Fruit fly (Drosophila melanogaster) whole organism, embryonic: ENCODE results near the gene CG7550.

Source experiments
- Antp ChIP-seq: fragments of 200-800 bp; sonication (Bioruptor generic); optimal IDR thresholded peaks from 3 replicates; lab custom pipeline; 2016; ENCODE audit warnings: missing biosample characterization, missing genetic modification characterization
- BtbVII ChIP-seq: fragments of 200-800 bp; sonication (Bioruptor generic); optimal IDR thresholded peaks from 3 replicates; lab custom pipeline; 2017; ENCODE audit warnings: missing biosample characterization, mild to moderate bottlenecking, missing genetic modification characterization
- CG10654 ChIP-seq: fragments of 200-800 bp; sonication (Bioruptor generic); optimal IDR thresholded peaks from 2 replicates; lab custom pipeline; 2016; ENCODE audit warnings: missing biosample characterization, missing genetic modification characterization
- CG13775 ChIP-seq: fragments of 200-800 bp; sonication (Bioruptor generic); optimal IDR thresholded peaks from 3 replicates; lab custom pipeline; 2017; ENCODE audit warnings: missing biosample characterization, mild to moderate bottlenecking, missing genetic modification characterization
- CG18619 ChIP-seq: fragments of 200-800 bp; sonication (Bioruptor generic); optimal IDR thresholded peaks from 3 replicates; lab custom pipeline; 2017; ENCODE audit warnings: missing biosample characterization, mild to moderate bottlenecking, missing genetic modification characterization
- CG2116 ChIP-seq: fragments of 200-800 bp; sonication (Bioruptor generic); optimal IDR thresholded peaks from 3 replicates; lab custom pipeline; 2018; ENCODE audit warnings: missing biosample characterization, mild to moderate bottlenecking, missing genetic modification characterization
- CG4360 ChIP-seq: fragments of 200-800 bp; sonication (Bioruptor generic); IDR thresholded peaks from 2 replicates; pipeline ENCODE4 v1.3.6; 2022; ENCODE audit warnings: missing biosample characterization, missing genetic modification characterization
- CG43689 ChIP-seq: fragments of 200-800 bp; sonication (Bioruptor generic); IDR thresholded peaks from 2 replicates; pipeline ENCODE4 v1.3.6; 2022; ENCODE audit warnings: missing biosample characterization, missing genetic modification characterization
- CG6175 ChIP-seq: fragments of 200-800 bp; sonication (Bioruptor generic); IDR thresholded peaks from 3 replicates; pipeline ENCODE4 v1.3.6; 2022; ENCODE audit warnings: missing biosample characterization, missing genetic modification characterization
- CG7372 ChIP-seq: fragments of 200-800 bp; sonication (Bioruptor generic); IDR thresholded peaks from 2 replicates; pipeline ENCODE4 v1.3.6; 2022; ENCODE audit warnings: missing biosample characterization, missing genetic modification characterization
- CG7786 ChIP-seq: fragments of 200-800 bp; sonication (Bioruptor generic); optimal IDR thresholded peaks from 2 replicates; lab custom pipeline; 2016; ENCODE audit warnings: missing biosample characterization, missing genetic modification characterization
- CG7839 ChIP-seq: fragments of 200-800 bp; sonication (Bioruptor generic); optimal IDR thresholded peaks from 3 replicates; lab custom pipeline; 2018; ENCODE audit warnings: missing biosample characterization, mild to moderate bottlenecking, missing genetic modification characterization, moderate library complexity
- CG8089 ChIP-seq: fragments of 200-800 bp; sonication (Bioruptor generic); optimal IDR thresholded peaks from 3 replicates; lab custom pipeline; 2016; ENCODE audit warnings: missing biosample characterization, missing genetic modification characterization
- CG9215 ChIP-seq: fragments of 200-800 bp; sonication (Bioruptor generic); IDR thresholded peaks from 2 replicates; pipeline ENCODE4 v1.3.6; 2022; ENCODE audit warnings: missing biosample characterization, missing genetic modification characterization
- CG9609 ChIP-seq: fragments of 200-800 bp; sonication (Bioruptor generic); optimal IDR thresholded peaks from 3 replicates; lab custom pipeline; 2016; ENCODE audit warnings: missing biosample characterization, missing genetic modification characterization
- CG9876 ChIP-seq: fragments of 200-800 bp; sonication (Bioruptor generic); optimal IDR thresholded peaks from 2 replicates; lab custom pipeline; 2016; ENCODE audit warnings: missing biosample characterization, missing genetic modification characterization
- Chrac-16 ChIP-seq: fragments of 200-800 bp; sonication (Bioruptor generic); optimal IDR thresholded peaks from 3 replicates; lab custom pipeline; 2016; ENCODE audit warnings: missing biosample characterization, missing genetic modification characterization
- Dek ChIP-seq: fragments of 200-800 bp; sonication (Bioruptor generic); optimal IDR thresholded peaks from 3 replicates; lab custom pipeline; 2019; ENCODE audit warnings: missing biosample characterization, mild to moderate bottlenecking, missing genetic modification characterization, moderate library complexity
- Dfd ChIP-seq, 2 experiments: fragments of >200 bp; optimal IDR thresholded peaks; 2 replicates each; lab custom pipeline; 2017; ENCODE audit warnings: missing biosample characterization in 2 of 2, missing genetic modification characterization in 2 of 2
- Dll ChIP-seq: fragments of 200-800 bp; sonication (Bioruptor generic); IDR thresholded peaks from 4 replicates; pipeline ENCODE4 v1.3.6; 2022; ENCODE audit warnings: missing biosample characterization, missing genetic modification characterization; ENCODE audit not compliant: partially characterized antibody
- Eip74EF ChIP-seq, 2 experiments: fragments of 200-800 bp in 1 of 2; fragments of >200 bp in 1 of 2; sonication (Bioruptor generic) in 1 of 2; optimal IDR thresholded peaks; 2 replicates each; lab custom pipeline; 2017 to 2019; ENCODE audit warnings: missing biosample characterization in 2 of 2, missing genetic modification characterization in 2 of 2, mild to moderate bottlenecking in 1 of 2, moderate library complexity in 1 of 2
- Elba2 ChIP-seq: fragments of 200-800 bp; sonication (Bioruptor generic); optimal IDR thresholded peaks from 3 replicates; lab custom pipeline; 2016; ENCODE audit warnings: missing biosample characterization, missing genetic modification characterization
- HHEX ChIP-seq: fragments of 200-800 bp; sonication (Bioruptor generic); optimal IDR thresholded peaks from 3 replicates; lab custom pipeline; 2017; ENCODE audit warnings: missing biosample characterization, mild to moderate bottlenecking, missing genetic modification characterization, missing genetic modification reagents
- HmgD ChIP-seq: fragments of 200-800 bp; sonication (Bioruptor generic); optimal IDR thresholded peaks from 3 replicates; lab custom pipeline; 2016; ENCODE audit warnings: missing biosample characterization, missing genetic modification characterization
- MESR4 ChIP-seq: fragments of 200-800 bp; sonication (Bioruptor generic); optimal IDR thresholded peaks from 2 replicates; lab custom pipeline; 2018; ENCODE audit warnings: missing biosample characterization, mild to moderate bottlenecking, missing genetic modification characterization, moderate library complexity
- Mad ChIP-seq: fragments of 200-800 bp; sonication (Bioruptor generic); optimal IDR thresholded peaks from 2 replicates; lab custom pipeline; 2016; ENCODE audit warnings: missing biosample characterization, missing genetic modification characterization
- Poxn ChIP-seq: fragments of 200-800 bp; sonication (Bioruptor generic); IDR thresholded peaks from 2 replicates; pipeline ENCODE4 v1.3.6; 2022; ENCODE audit warnings: missing biosample characterization, missing genetic modification characterization
- Rx ChIP-seq: fragments of 200-800 bp; sonication (Bioruptor generic); IDR thresholded peaks from 2 replicates; pipeline ENCODE4 v1.3.6; 2022; ENCODE audit warnings: missing biosample characterization, missing genetic modification characterization
- Sin3A ChIP-seq: fragments of >200 bp; optimal IDR thresholded peaks from 2 replicates; lab custom pipeline; 2018
- Stat92E ChIP-seq, 3 experiments: fragments of >200 bp in 2 of 3; fragments of 200-800 bp in 1 of 3; sonication (Bioruptor generic) in 1 of 3; optimal IDR thresholded peaks; 2 replicates each; lab custom pipeline; 2017 to 2019; ENCODE audit warnings: missing biosample characterization in 3 of 3, missing genetic modification characterization in 3 of 3, mild to moderate bottlenecking in 1 of 3, moderate library complexity in 1 of 3
- Xbp1 ChIP-seq: fragments of 200-800 bp; sonication (Bioruptor generic); optimal IDR thresholded peaks from 3 replicates; lab custom pipeline; 2016; ENCODE audit warnings: missing biosample characterization, mild to moderate bottlenecking, missing genetic modification characterization
- ara ChIP-seq: fragments of 200-800 bp; sonication (Bioruptor generic); IDR thresholded peaks from 2 replicates; pipeline ENCODE4 v1.3.6; 2022; ENCODE audit warnings: missing biosample characterization, missing genetic modification characterization
- cas ChIP-seq: fragments of 200-800 bp; sonication (Bioruptor generic); IDR thresholded peaks from 2 replicates; pipeline ENCODE4 v1.3.6; 2022; ENCODE audit warnings: missing biosample characterization, missing genetic modification characterization
- chm ChIP-seq: fragments of 200-800 bp; sonication (Bioruptor generic); IDR thresholded peaks from 2 replicates; pipeline ENCODE4 v1.3.6; 2022; ENCODE audit warnings: missing biosample characterization, missing genetic modification characterization
- corto ChIP-seq: fragments of 200-800 bp; sonication (Bioruptor generic); optimal IDR thresholded peaks from 2 replicates; lab custom pipeline; 2016; ENCODE audit warnings: missing biosample characterization, mild to moderate bottlenecking, missing genetic modification characterization, moderate library complexity
- crc ChIP-seq: fragments of 200-800 bp; sonication (Bioruptor generic); optimal IDR thresholded peaks from 2 replicates; lab custom pipeline; 2016; ENCODE audit warnings: missing biosample characterization, missing genetic modification characterization
- crol ChIP-seq: fragments of 200-800 bp; sonication (Bioruptor generic); IDR thresholded peaks from 2 replicates; pipeline ENCODE4 v1.3.6; 2022; ENCODE audit warnings: missing biosample characterization, missing genetic modification characterization
- danr ChIP-seq: fragments of 200-800 bp; sonication (Bioruptor generic); IDR thresholded peaks from 2 replicates; pipeline ENCODE4 v1.3.6; 2022; ENCODE audit warnings: missing biosample characterization, missing genetic modification characterization
- dati ChIP-seq: fragments of 200-800 bp; sonication (Bioruptor generic); IDR thresholded peaks from 2 replicates; pipeline ENCODE4 v1.3.6; 2022; ENCODE audit warnings: missing biosample characterization, missing genetic modification characterization
- dpn ChIP-seq, 2 experiments: fragments of 200-800 bp; sonication (Bioruptor generic); optimal IDR thresholded peaks; 3 replicates each; lab custom pipeline; 2016; ENCODE audit warnings: missing biosample characterization in 2 of 2, missing genetic modification characterization in 2 of 2
- en ChIP-seq: fragments of 200-800 bp; sonication (Bioruptor generic); optimal IDR thresholded peaks from 2 replicates; lab custom pipeline; 2016; ENCODE audit warnings: missing biosample characterization, missing genetic modification characterization
- gsb-n ChIP-seq: fragments of 200-800 bp; sonication (Bioruptor generic); optimal IDR thresholded peaks from 3 replicates; lab custom pipeline; 2018; ENCODE audit warnings: missing biosample characterization, mild to moderate bottlenecking, missing genetic modification characterization
- gt ChIP-seq: fragments of 200-800 bp; sonication (Bioruptor generic); IDR thresholded peaks from 2 replicates; pipeline ENCODE4 v1.3.6; 2022; ENCODE audit warnings: missing biosample characterization, missing genetic modification characterization
- hkb ChIP-seq, 2 experiments: fragments of 200-800 bp in 1 of 2; fragments of >200 bp in 1 of 2; sonication (Bioruptor generic) in 1 of 2; IDR thresholded peaks in 1 of 2; optimal IDR thresholded peaks in 1 of 2; 2 replicates each; pipeline versions ENCODE4 v1.3.6 to Lab custom; 2017 to 2022; ENCODE audit warnings: missing biosample characterization in 1 of 2, missing genetic modification characterization in 1 of 2
- lab ChIP-seq: fragments of 200-800 bp; sonication (Bioruptor generic); optimal IDR thresholded peaks from 3 replicates; lab custom pipeline; 2017; ENCODE audit warnings: missing biosample characterization, missing genetic modification characterization, mild to moderate bottlenecking, moderate library complexity, missing genetic modification reagents
- otp ChIP-seq: fragments of 200-800 bp; sonication (Bioruptor generic); IDR thresholded peaks from 3 replicates; pipeline ENCODE4, ENCODE4 v1.3.6; 2022; ENCODE audit warnings: missing biosample characterization, missing genetic modification characterization
- repo ChIP-seq: fragments of 200-800 bp; sonication (Bioruptor generic); optimal IDR thresholded peaks from 2 replicates; lab custom pipeline; 2016; ENCODE audit warnings: missing biosample characterization, missing genetic modification characterization
- shn ChIP-seq: fragments of 200-800 bp; sonication (Bioruptor generic); optimal IDR thresholded peaks from 3 replicates; lab custom pipeline; 2016; ENCODE audit warnings: missing biosample characterization, missing genetic modification characterization
- tna ChIP-seq: fragments of 200-800 bp; sonication (Bioruptor generic); IDR thresholded peaks from 2 replicates; pipeline ENCODE4 v1.3.6; 2022; ENCODE audit warnings: missing biosample characterization, missing genetic modification characterization; ENCODE audit not compliant: partially characterized antibody
- trem ChIP-seq: fragments of 200-800 bp; optimal IDR thresholded peaks from 3 replicates; lab custom pipeline; 2019; ENCODE audit warnings: missing biosample characterization, mild to moderate bottlenecking, missing genetic modification characterization, moderate library complexity
- unpg ChIP-seq: fragments of 200-800 bp; sonication (Bioruptor generic); optimal IDR thresholded peaks from 3 replicates; lab custom pipeline; 2018; ENCODE audit warnings: missing biosample characterization, mild to moderate bottlenecking, missing genetic modification characterization, moderate library complexity

Gene CG7550

DNA sequence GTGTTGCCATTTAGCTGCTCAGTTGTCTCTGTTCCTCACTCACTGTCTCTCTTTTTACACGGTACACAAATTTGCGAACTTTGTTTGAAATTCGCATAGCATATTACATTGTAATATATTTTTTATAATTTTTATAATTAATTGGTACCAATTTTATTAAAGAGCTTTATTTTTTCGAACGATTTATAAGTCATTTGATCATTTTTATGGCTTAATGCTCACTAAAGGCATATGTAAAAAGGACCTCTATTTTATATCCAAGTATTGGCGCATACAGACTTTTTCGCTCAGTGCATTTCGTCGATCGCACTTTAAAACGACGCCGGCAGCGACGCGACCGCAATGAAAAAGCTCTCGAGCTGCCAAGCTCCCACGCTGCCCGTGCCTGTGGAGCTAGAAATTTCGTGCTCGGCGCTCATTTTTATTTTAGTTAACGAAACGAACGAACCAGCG lies 28.2 kb downstream of the CG7550 start (continued):
- peak; percentile 90 for TF ChIP-seq cas (GFP tag; lab: Robert Waterston, UW)
- TF ChIP-seq CG9876 (GFP tag; lab: Kevin White, UChicago): peak; percentile 82
- TF ChIP-seq chm (GFP tag; lab: Robert Waterston, UW): peak; percentile 78; the same call in 1 of the 2 replicates
- peak; percentile 94 for TF ChIP-seq unpg (GFP tag; lab: Kevin White, UChicago)
- TF ChIP-seq CG9609 (GFP tag; lab: Kevin White, UChicago): peak; percentile 74
- TF ChIP-seq CG7786: peak; percentile 81
- peak in 1 of 3 experiments; percentile 83 for TF ChIP-seq Stat92E (GFP tag; optimal IDR thresholded peaks at IDR 0.05; lab: Kevin White, UChicago)
- TF ChIP-seq CG2116 (GFP tag; lab: Kevin White, UChicago): peak; percentile 78
- TF ChIP-seq trem (tag; lab: Kevin White, UChicago): no peak
- peak; percentile 95 for TF ChIP-seq CG7372 (GFP tag; lab: Robert Waterston, UW)
- TF ChIP-seq gsb-n (tag; lab: Kevin White, UChicago): peak; percentile 61
- TF ChIP-seq Chrac-16 (GFP tag; lab: Kevin White, UChicago): peak; percentile 93
- TF ChIP-seq Sin3A (lab: Kevin White, UChicago): no peak
- TF ChIP-seq Rx (GFP tag; lab: Robert Waterston, UW): peak; percentile 75; the same call in 1 of the 2 replicates
- peak; percentile 82 for TF ChIP-seq shn (GFP tag; lab: Kevin White, UChicago)
- peak; percentile 97 for TF ChIP-seq HHEX (GFP tag; lab: Kevin White, UChicago)
- no peak for TF ChIP-seq Dll (GFP tag; lab: Robert Waterston, UW)
- TF ChIP-seq corto (GFP tag; lab: Kevin White, UChicago): peak; percentile 79
- peak; percentile 82; the same call in 2 of the 3 replicates for TF ChIP-seq otp
- TF ChIP-seq repo (GFP tag; lab: Kevin White, UChicago): peak; percentile 56
- peak; percentile 40; the same call in 1 of the 2 replicates for TF ChIP-seq crol (GFP tag; lab: Robert Waterston, UW)
- TF ChIP-seq tna (GFP tag; lab: Robert Waterston, UW): no peak
- peak; percentile 96 for TF ChIP-seq CG13775
- peak; percentile 55 for TF ChIP-seq en (GFP tag; lab: Kevin White, UChicago)
- TF ChIP-seq CG7839 (tag; lab: Kevin White, UChicago): peak; percentile 97
- 0 out of 2 replicates have a peak, but pooled peaks have one; percentile 20 for TF ChIP-seq CG4360
- peak; percentile 82 for TF ChIP-seq Mad (GFP tag; lab: Kevin White, UChicago)
- TF ChIP-seq Xbp1 (GFP tag; lab: Kevin White, UChicago): peak; percentile 96
- TF ChIP-seq BtbVII (GFP tag; lab: Kevin White, UChicago): peak; percentile 98
- TF ChIP-seq danr: peak; percentile 89
- peak; percentile 97 for TF ChIP-seq CG18619
- peak; percentile 87 to 95 for TF ChIP-seq dpn (GFP tag; optimal IDR thresholded peaks at IDR 0.05; lab: Kevin White, UChicago)

DNA sequence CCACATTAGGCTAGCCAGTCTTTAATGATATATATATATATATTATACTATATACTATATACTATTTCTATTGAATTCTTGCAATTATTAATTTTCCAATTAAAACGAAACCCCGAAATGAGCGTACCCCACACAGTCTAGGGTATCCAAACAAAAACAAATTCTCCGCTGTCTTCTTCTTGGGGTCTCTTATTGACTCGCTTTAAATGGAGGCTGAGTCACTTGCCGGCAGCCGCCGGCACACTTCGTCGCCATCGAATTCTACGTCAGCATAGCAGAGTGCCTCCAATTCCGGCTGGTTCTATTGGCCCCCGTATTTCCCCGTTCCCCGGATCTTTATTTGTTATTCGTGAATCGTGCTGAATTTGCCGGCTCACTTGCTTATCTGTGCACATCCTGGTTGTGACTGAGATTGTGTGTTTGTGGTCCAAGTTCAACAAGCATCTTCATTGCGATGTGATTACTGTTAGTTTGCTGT lies 29.6 kb downstream of the CG7550 start:
- no peak for TF ChIP-seq CG9215 (GFP tag; lab: Robert Waterston, UW)
- TF ChIP-seq HmgD (GFP tag; lab: Kevin White, UChicago): no peak
- TF ChIP-seq Dek (tag; lab: Kevin White, UChicago): no peak
- TF ChIP-seq CG6175: no peak
- no peak for TF ChIP-seq CG43689
- TF ChIP-seq lab: peak; percentile 32
- TF ChIP-seq CG4360: no peak
- no peak for TF ChIP-seq MESR4 (GFP tag; lab: Kevin White, UChicago)
- TF ChIP-seq CG7372 (GFP tag; lab: Robert Waterston, UW): no peak
- no peak for TF ChIP-seq CG8089 (GFP tag; lab: Kevin White, UChicago)
- TF ChIP-seq Elba2: no peak
- TF ChIP-seq dati (GFP tag; lab: Robert Waterston, UW): no peak
- TF ChIP-seq gt (GFP tag; lab: Robert Waterston, UW): no peak
- TF ChIP-seq ara (GFP tag; lab: Robert Waterston, UW): no peak
- no peak for TF ChIP-seq CG10654 (GFP tag; lab: Kevin White, UChicago)
- peak in 1 of 2 experiments; percentile 1 for TF ChIP-seq Eip74EF (GFP tag; optimal IDR thresholded peaks at IDR 0.05; lab: Kevin White, UChicago)
- TF ChIP-seq Dfd (GFP tag; optimal IDR thresholded peaks at IDR 0.05; lab: Kevin White, UChicago): no peak
- TF ChIP-seq crc: no peak
- TF ChIP-seq hkb (optimal IDR thresholded peaks at IDR 0.05; lab: Kevin White, UChicago): no peak
- TF ChIP-seq hkb (GFP tag; IDR thresholded peaks at IDR 0.05; lab: Robert Waterston, UW): no peak
- no peak for TF ChIP-seq Antp (GFP tag; lab: Kevin White, UChicago)
- no peak for TF ChIP-seq Poxn (GFP tag; lab: Robert Waterston, UW)
